Worm (Caenorhabditis elegans) whole organism, L1 larva: ENCODE measurements around the gene C18D4.4.

Experiments
- ceh-63 ChIP-seq: fragments of 200-800 bp; sonication (Bioruptor generic); optimal IDR thresholded peaks from 2 replicates; lab custom pipeline; 2018; ENCODE audit warnings: mild to moderate bottlenecking, missing genetic modification characterization, missing compliant biosample characterization
- ceh-90 ChIP-seq: sonication (generic microtip); optimal IDR thresholded peaks from 2 replicates; lab custom pipeline; 2016; ENCODE audit warnings: missing genetic modification characterization, missing compliant biosample characterization
- dsc-1 ChIP-seq: sonication (generic microtip); optimal IDR thresholded peaks from 2 replicates; lab custom pipeline; 2016; ENCODE audit warnings: mild to moderate bottlenecking, missing genetic modification characterization, missing compliant biosample characterization
- efl-1 ChIP-seq, 4 experiments: fragments of 150-350 bp; optimal IDR thresholded peaks in 3 of 4; peaks in 1 of 4; 1 replicate in 1 of 4; 2 replicates in 3 of 4; lab custom pipeline; 2014; ENCODE audit warnings: missing biosample characterization in 2 of 4, missing genetic modification characterization in 2 of 4, missing genetic modification reagents in 2 of 4
- efl-3 ChIP-seq: fragments of 200-800 bp; sonication (Bioruptor generic); optimal IDR thresholded peaks from 2 replicates; lab custom pipeline; 2018; ENCODE audit warnings: mild to moderate bottlenecking, missing genetic modification characterization, missing compliant biosample characterization
- egl-27 ChIP-seq, 2 experiments: fragments of 150-350 bp in 1 of 2; sonication (generic microtip); optimal IDR thresholded peaks; 3 replicates each; lab custom pipeline; 2017 to 2018; ENCODE audit warnings: missing biosample characterization in 2 of 2, missing genetic modification characterization in 2 of 2, missing genetic modification reagents in 2 of 2
- elt-2 ChIP-seq: sonication (generic microtip); optimal IDR thresholded peaks from 2 replicates; lab custom pipeline; 2016; ENCODE audit warnings: missing genetic modification characterization, mild to moderate bottlenecking, inconsistent platforms, missing compliant biosample characterization, missing genetic modification reagents
- elt-3 ChIP-seq, 6 experiments: fragments of 150-350 bp in 1 of 6; sonication (generic microtip); optimal IDR thresholded peaks; 2 replicates each; lab custom pipeline; 2017 to 2018; ENCODE audit warnings: missing biosample characterization in 6 of 6, missing genetic modification characterization in 6 of 6, inconsistent platforms in 1 of 6
- fkh-10 ChIP-seq: sonication (generic microtip); optimal IDR thresholded peaks from 2 replicates; lab custom pipeline; 2017; ENCODE audit warnings: missing biosample characterization, missing genetic modification reagents, missing genetic modification characterization
- hlh-17 ChIP-seq: fragments of 200-800 bp; sonication (Bioruptor generic); optimal IDR thresholded peaks from 2 replicates; lab custom pipeline; 2018; ENCODE audit warnings: missing genetic modification characterization, mild to moderate bottlenecking, missing compliant biosample characterization, moderate library complexity, borderline replicate concordance
- jun-1 ChIP-seq: fragments of 150-350 bp; optimal IDR thresholded peaks from 2 replicates; lab custom pipeline; 2014; ENCODE audit warnings: missing biosample characterization, missing genetic modification reagents, missing genetic modification characterization
- lin-13 ChIP-seq: fragments of 150-350 bp; optimal IDR thresholded peaks from 2 replicates; lab custom pipeline; 2014; ENCODE audit warnings: missing biosample characterization, missing genetic modification reagents, missing genetic modification characterization
- lin-35 ChIP-seq, 2 experiments: fragments of 150-350 bp; optimal IDR thresholded peaks; 2 replicates each; lab custom pipeline; 2014; ENCODE audit warnings: missing biosample characterization in 2 of 2, missing genetic modification characterization in 2 of 2, missing genetic modification reagents in 2 of 2
- lsy-2 ChIP-seq, 2 experiments: fragments of 150-350 bp; optimal IDR thresholded peaks; 2 replicates each; lab custom pipeline; 2014; ENCODE audit warnings: missing biosample characterization in 2 of 2, missing genetic modification characterization in 2 of 2
- nhr-19 ChIP-seq: fragments of 200-800 bp; sonication (Bioruptor generic); conservative IDR thresholded peaks from 2 replicates; pipeline ENCODE4 v1.3.6; 2022; ENCODE audit warnings: missing genetic modification characterization, missing compliant biosample characterization
- nhr-237 ChIP-seq: fragments of 150-350 bp; optimal IDR thresholded peaks from 2 replicates; lab custom pipeline; 2014; ENCODE audit warnings: missing biosample characterization, missing genetic modification characterization
- nhr-28 ChIP-seq: fragments of 150-350 bp; optimal IDR thresholded peaks from 2 replicates; lab custom pipeline; 2014; ENCODE audit warnings: missing biosample characterization, missing genetic modification characterization
- nhr-47 ChIP-seq: sonication (generic microtip); optimal IDR thresholded peaks from 2 replicates; lab custom pipeline; 2016; ENCODE audit warnings: mild to moderate bottlenecking, missing genetic modification characterization, moderate library complexity, missing compliant biosample characterization
- nhr-71 ChIP-seq: sonication (generic microtip); optimal IDR thresholded peaks from 2 replicates; lab custom pipeline; 2016; ENCODE audit warnings: mild to moderate bottlenecking, missing genetic modification characterization, moderate library complexity, missing compliant biosample characterization
- nhr-77 ChIP-seq: fragments of 150-350 bp; optimal IDR thresholded peaks from 2 replicates; lab custom pipeline; 2014; ENCODE audit warnings: missing biosample characterization, missing genetic modification characterization
- pax-3 ChIP-seq: fragments of 200-800 bp; sonication (Bioruptor generic); optimal IDR thresholded peaks from 2 replicates; lab custom pipeline; 2018; ENCODE audit warnings: mild to moderate bottlenecking, missing genetic modification characterization, moderate library complexity, missing compliant biosample characterization
- rnt-1 ChIP-seq: sonication (generic microtip); optimal IDR thresholded peaks from 2 replicates; lab custom pipeline; 2016; ENCODE audit warnings: mild to moderate bottlenecking, missing genetic modification characterization, moderate library complexity, missing compliant biosample characterization
- snpc-4 ChIP-seq: fragments of 150-350 bp; optimal IDR thresholded peaks from 2 replicates; lab custom pipeline; 2014; ENCODE audit warnings: missing biosample characterization, missing genetic modification characterization
- snu-23 ChIP-seq: sonication (generic microtip); optimal IDR thresholded peaks from 2 replicates; lab custom pipeline; 2016; ENCODE audit warnings: missing genetic modification characterization, missing compliant biosample characterization
- swsn-7 ChIP-seq: sonication (generic microtip); optimal IDR thresholded peaks from 2 replicates; lab custom pipeline; 2016; ENCODE audit warnings: missing genetic modification characterization, missing compliant biosample characterization
- unc-98 ChIP-seq: fragments of 200-800 bp; sonication (Bioruptor generic); IDR thresholded peaks from 2 replicates; pipeline ENCODE4 v1.3.6; 2022; ENCODE audit warnings: missing genetic modification characterization, missing compliant biosample characterization
- xbp-1 ChIP-seq: sonication (generic microtip); optimal IDR thresholded peaks from 2 replicates; lab custom pipeline; 2016; ENCODE audit warnings: missing genetic modification characterization, missing compliant biosample characterization
- ztf-4 ChIP-seq: fragments of 150-350 bp; optimal IDR thresholded peaks from 2 replicates; lab custom pipeline; 2014; ENCODE audit warnings: missing biosample characterization, missing genetic modification characterization

Gene C18D4.4

DNA sequence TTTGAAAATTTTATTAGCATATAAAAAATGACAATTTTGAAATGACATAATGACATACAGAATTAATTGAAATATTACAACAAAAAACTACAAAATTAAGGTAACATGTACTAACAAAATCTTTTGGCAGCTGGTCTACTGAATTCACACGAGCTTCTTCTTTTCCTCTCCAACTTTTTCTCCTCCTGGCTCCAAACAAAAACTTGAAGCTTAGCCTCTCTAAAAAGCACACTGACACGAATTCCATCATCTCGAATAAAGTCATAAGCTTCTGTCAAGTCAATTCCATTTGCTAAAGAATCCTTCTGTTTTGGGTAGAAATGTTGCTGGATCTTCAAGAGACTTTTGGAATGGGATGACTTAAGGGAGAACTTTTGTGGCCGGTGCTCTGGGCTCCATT is 20.1 kb upstream of the C18D4.4 start:
- TF ChIP-seq nhr-237 (no peak), lin-13 (no peak), nhr-47 (no peak), snu-23 (GFP tag; lab: Kevin White, UChicago) (no peak), lin-35 (GFP tag; optimal IDR thresholded peaks at IDR 0.05; lab: Kevin White, UChicago) (no peak), ztf-4 (tag; lab: Kevin White, UChicago) (no peak), ceh-90 (tag; lab: Kevin White, UChicago) (no peak), dsc-1 (tag; lab: Kevin White, UChicago) (no peak), fkh-10 (GFP tag; lab: Kevin White, UChicago) (no peak), hlh-17 (GFP tag; lab: Kevin White, UChicago) (no peak), nhr-19 (GFP tag; lab: Robert Waterston, UW) (no peak), xbp-1 (tag; lab: Kevin White, UChicago) (no peak), lsy-2 (tag; optimal IDR thresholded peaks at IDR 0.05; lab: Kevin White, UChicago) (no peak), efl-3 (GFP tag; lab: Kevin White, UChicago) (no peak), pax-3 (tag; lab: Kevin White, UChicago) (no peak), nhr-71 (tag; lab: Kevin White, UChicago) (no peak)

ce11 chrV:17549362-17549761 is 18.1 kb upstream of the C18D4.4 start, which contains the start of gene fbxa-176:
Gene fbxa-176 (plus strand): TSS chrV:17549675.
- TF ChIP-seq unc-98: no peak
- TF ChIP-seq lin-35 (GFP tag; optimal IDR thresholded peaks at IDR 0.05; lab: Kevin White, UChicago): peak in 1 of 2 experiments; percentile 10
- TF ChIP-seq efl-1 (optimal IDR thresholded peaks at IDR 0.05; lab: Kevin White, UChicago): no peak
- peak in 1 of 2 experiments; percentile 66 for TF ChIP-seq efl-1 (GFP tag; optimal IDR thresholded peaks at IDR 0.05 in 1 of 2; lab: Kevin White, UChicago)

DNA sequence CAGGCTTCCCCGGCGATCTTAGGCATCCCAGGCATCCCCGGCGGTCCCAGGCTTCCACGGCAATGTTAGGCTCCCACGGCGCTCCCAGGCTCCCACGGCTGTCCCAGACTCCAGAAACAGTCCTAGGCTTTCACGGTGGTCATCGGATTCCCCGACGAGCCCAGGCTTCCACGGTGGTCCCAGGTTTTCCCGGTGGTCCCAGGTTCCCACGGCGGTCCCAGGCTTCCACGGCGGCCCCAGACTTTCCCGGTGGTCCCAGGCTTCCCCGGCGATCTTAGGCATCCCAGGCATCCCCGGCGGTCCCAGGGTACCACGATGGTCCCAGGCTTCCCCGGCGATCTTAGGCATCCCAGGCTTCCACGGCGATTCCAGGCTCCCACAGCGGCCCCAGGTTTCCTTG is 17.3 kb upstream of the C18D4.4 start:
- TF ChIP-seq unc-98: no peak

- peak; percentile 36 for TF ChIP-seq elt-2
- no peak for TF ChIP-seq nhr-77
- no peak for TF ChIP-seq egl-27 (tag; optimal IDR thresholded peaks at IDR 0.05; lab: Kevin White, UChicago)
Observed at ce11 chrV:17546931-17547330, 15.6 kb upstream of the C18D4.4 start.

DNA sequence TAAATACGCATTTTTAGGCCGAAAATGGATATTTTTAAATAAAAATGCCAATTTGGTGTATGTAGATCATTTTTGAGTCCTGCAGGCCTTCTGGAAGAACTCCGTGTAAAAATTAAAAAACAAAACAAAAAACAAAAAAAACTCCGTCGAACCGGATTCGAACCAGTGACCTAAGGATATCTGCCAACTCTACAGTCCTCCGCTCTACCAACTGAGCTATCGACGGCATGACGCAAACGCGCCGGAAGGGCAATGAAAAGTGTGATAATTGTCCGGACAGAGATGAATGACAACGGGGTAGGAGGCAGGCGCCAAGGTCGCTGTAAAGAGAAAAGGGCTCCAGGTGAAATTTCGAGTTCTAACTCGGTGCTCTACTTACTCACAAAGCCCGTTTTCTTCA is 11.0 kb upstream of the C18D4.4 start:
- TF ChIP-seq snpc-4 (tag; lab: Kevin White, UChicago) (peak; percentile 12), rnt-1 (tag; lab: Kevin White, UChicago) (peak; percentile 8), nhr-28 (tag; lab: Kevin White, UChicago) (no peak), efl-1 (optimal IDR thresholded peaks at IDR 0.05; lab: Kevin White, UChicago) (no peak), efl-1 (GFP tag; optimal IDR thresholded peaks at IDR 0.05 in 1 of 2; lab: Kevin White, UChicago) (peak in 1 of 2 experiments; percentile 71)

ce11 chrV:17540295-17540694 is 9.0 kb upstream of the C18D4.4 start, which contains the start of gene srz-25:
Gene srz-25 (plus strand): TSS chrV:17540595.
- no peak for TF ChIP-seq ceh-63 (GFP tag; lab: Kevin White, UChicago)
- TF ChIP-seq elt-2: no peak
- no peak for TF ChIP-seq swsn-7 (tag; lab: Kevin White, UChicago)
- no peak for TF ChIP-seq jun-1 (tag; lab: Kevin White, UChicago)
- TF ChIP-seq, all 84 proteins: peak for 0

- TF ChIP-seq dsc-1 (tag; lab: Kevin White, UChicago) (peak; percentile 2), elt-3 (tag; optimal IDR thresholded peaks at IDR 0.05; lab: Kevin White, UChicago) (no peak)
Observed at ce11 chrV:17539289-17539688, 8.0 kb upstream of the C18D4.4 start.
